Fruit fly (Drosophila melanogaster): Measurements from ENCODE around the gene CG13127.
A peak's percentile ranks its signal among the peaks of the same experiment; 100 is the strongest.

- TF ChIP-seq Dll (optimal IDR thresholded peaks at IDR 0.05), result no peak
- TF ChIP-seq usp (GFP tag; optimal IDR thresholded peaks at IDR 0.05), result no peak
- TF ChIP-seq CG8478 (optimal IDR thresholded peaks at IDR 0.05), result no peak
- TF ChIP-seq pan (optimal IDR thresholded peaks at IDR 0.05), result no peak
- peak in 1 of 2 experiments; percentile 3 for TF ChIP-seq EcR (GFP tag; optimal IDR thresholded peaks at IDR 0.05)
These were observed 39.8 kb upstream of the CG13127 start for dm6 chr2L:9986402-9987350.
